Fruit fly (Drosophila melanogaster) whole organism, embryonic: ENCODE results near the gene schlank.
A peak's percentile ranks its signal among the peaks of the same experiment; 100 is the strongest.

Source experiments
- Aef1 ChIP-seq: fragments of 200-800 bp; sonication (Bioruptor generic); IDR thresholded peaks from 3 replicates; pipeline ENCODE4 v1.3.6; 2022; ENCODE audit warnings: missing biosample characterization, missing genetic modification characterization
- Asciz ChIP-seq: fragments of 200-800 bp; sonication (Bioruptor generic); optimal IDR thresholded peaks from 2 replicates; lab custom pipeline; 2017; ENCODE audit warnings: missing biosample characterization, mild to moderate bottlenecking, missing genetic modification characterization, missing genetic modification reagents
- Blimp-1 ChIP-seq: fragments of 200-800 bp; sonication (Bioruptor generic); optimal IDR thresholded peaks from 3 replicates; lab custom pipeline; 2018; ENCODE audit warnings: missing biosample characterization, missing genetic modification characterization, mild to moderate bottlenecking, moderate library complexity, missing genetic modification reagents
- CG10462 ChIP-seq: fragments of 200-800 bp; sonication (Bioruptor generic); optimal IDR thresholded peaks from 2 replicates; lab custom pipeline; 2016; ENCODE audit warnings: missing biosample characterization, missing genetic modification characterization
- CG10543 ChIP-seq: fragments of 200-800 bp; sonication (Bioruptor generic); optimal IDR thresholded peaks from 3 replicates; lab custom pipeline; 2017; ENCODE audit warnings: missing biosample characterization, mild to moderate bottlenecking, missing genetic modification characterization, moderate library complexity
- CG11093 ChIP-seq: fragments of 200-800 bp; sonication (Bioruptor generic); IDR thresholded peaks from 3 replicates; pipeline ENCODE4 v1.3.6; 2022; ENCODE audit warnings: missing biosample characterization, missing genetic modification characterization
- CG12391 ChIP-seq: fragments of 200-800 bp; sonication (Bioruptor generic); optimal IDR thresholded peaks from 3 replicates; lab custom pipeline; 2018; ENCODE audit warnings: missing biosample characterization, mild to moderate bottlenecking, missing genetic modification characterization, moderate library complexity
- CG12744 ChIP-seq: fragments of 200-800 bp; sonication (Bioruptor generic); optimal IDR thresholded peaks from 2 replicates; lab custom pipeline; 2016; ENCODE audit warnings: missing biosample characterization, missing genetic modification characterization
- CG12769 ChIP-seq: fragments of 200-800 bp; sonication (Bioruptor generic); optimal IDR thresholded peaks from 2 replicates; lab custom pipeline; 2019; ENCODE audit warnings: missing biosample characterization, mild to moderate bottlenecking, missing genetic modification characterization, moderate library complexity
- CG13775 ChIP-seq: fragments of 200-800 bp; sonication (Bioruptor generic); optimal IDR thresholded peaks from 3 replicates; lab custom pipeline; 2017; ENCODE audit warnings: missing biosample characterization, mild to moderate bottlenecking, missing genetic modification characterization
- CG15696 ChIP-seq: fragments of 200-800 bp; sonication (Bioruptor generic); optimal IDR thresholded peaks from 2 replicates; lab custom pipeline; 2019; ENCODE audit warnings: missing biosample characterization, mild to moderate bottlenecking, missing genetic modification characterization, moderate library complexity
- CG17361 ChIP-seq: fragments of 200-800 bp; sonication (Bioruptor generic); IDR thresholded peaks from 3 replicates; pipeline ENCODE4 v1.3.6; 2022; ENCODE audit warnings: missing biosample characterization, missing genetic modification characterization
- CG2712 ChIP-seq: fragments of 200-800 bp; optimal IDR thresholded peaks from 3 replicates; lab custom pipeline; 2019; ENCODE audit warnings: missing biosample characterization, mild to moderate bottlenecking, missing genetic modification characterization, moderate library complexity
- CG30020 ChIP-seq: fragments of 200-800 bp; optimal IDR thresholded peaks from 2 replicates; lab custom pipeline; 2019; ENCODE audit warnings: missing biosample characterization, mild to moderate bottlenecking, missing genetic modification characterization, moderate library complexity
- CG32767 ChIP-seq: fragments of 200-800 bp; sonication (Bioruptor generic); IDR thresholded peaks from 2 replicates; pipeline ENCODE4 v1.3.6; 2022; ENCODE audit warnings: missing biosample characterization, missing genetic modification characterization
- CG42726 ChIP-seq: fragments of 200-800 bp; sonication (Bioruptor generic); IDR thresholded peaks from 2 replicates; pipeline ENCODE4 v1.3.6; 2022; ENCODE audit warnings: missing biosample characterization, missing genetic modification characterization; ENCODE audit not compliant: partially characterized antibody
- CG4730 ChIP-seq: fragments of 200-800 bp; sonication (Bioruptor generic); IDR thresholded peaks from 2 replicates; pipeline ENCODE4 v1.3.6; 2022; ENCODE audit warnings: missing biosample characterization, missing genetic modification characterization
- CG6791 ChIP-seq: fragments of 200-800 bp; sonication (Bioruptor generic); IDR thresholded peaks from 3 replicates; pipeline ENCODE4 v1.3.6; 2022; ENCODE audit warnings: missing biosample characterization, missing genetic modification characterization; ENCODE audit not compliant: partially characterized antibody
- CG7357 ChIP-seq: fragments of 200-800 bp; sonication (Bioruptor generic); IDR thresholded peaks from 3 replicates; pipeline ENCODE4 v1.3.6; 2022; ENCODE audit warnings: missing biosample characterization, missing genetic modification characterization
- CG9215 ChIP-seq: fragments of 200-800 bp; sonication (Bioruptor generic); IDR thresholded peaks from 2 replicates; pipeline ENCODE4 v1.3.6; 2022; ENCODE audit warnings: missing biosample characterization, missing genetic modification characterization
- CG9932 ChIP-seq: fragments of 200-800 bp; sonication (Bioruptor generic); IDR thresholded peaks from 2 replicates; pipeline ENCODE4 v1.3.6; 2022; ENCODE audit warnings: missing biosample characterization, missing genetic modification characterization
- D19A ChIP-seq: fragments of 200-800 bp; optimal IDR thresholded peaks from 3 replicates; lab custom pipeline; 2019; ENCODE audit warnings: missing biosample characterization, mild to moderate bottlenecking, missing genetic modification characterization, moderate library complexity
- Deaf1 ChIP-seq: fragments of 200-800 bp; optimal IDR thresholded peaks from 3 replicates; lab custom pipeline; 2019; ENCODE audit warnings: missing biosample characterization, mild to moderate bottlenecking, missing genetic modification characterization, moderate library complexity
- Ets65A ChIP-seq: fragments of 200-800 bp; sonication (Bioruptor generic); peaks from one replicate; lab custom pipeline; 2016; ENCODE audit warnings: missing biosample characterization, missing genetic modification characterization
- HHEX ChIP-seq: fragments of 200-800 bp; sonication (Bioruptor generic); optimal IDR thresholded peaks from 3 replicates; lab custom pipeline; 2017; ENCODE audit warnings: missing biosample characterization, mild to moderate bottlenecking, missing genetic modification characterization, missing genetic modification reagents
- HLH3B ChIP-seq: fragments of 200-800 bp; sonication (Bioruptor generic); IDR thresholded peaks from 2 replicates; pipeline ENCODE4 v1.3.6; 2022; ENCODE audit warnings: missing biosample characterization, missing genetic modification characterization
- HmgZ ChIP-seq: fragments of 200-800 bp; sonication (Bioruptor generic); optimal IDR thresholded peaks from 2 replicates; lab custom pipeline; 2018; ENCODE audit warnings: missing biosample characterization, mild to moderate bottlenecking, missing genetic modification characterization
- Nf-YC ChIP-seq: fragments of 200-800 bp; optimal IDR thresholded peaks from 3 replicates; lab custom pipeline; 2019; ENCODE audit warnings: missing biosample characterization, mild to moderate bottlenecking, missing genetic modification characterization, moderate library complexity
- Pdp1 ChIP-seq, 2 experiments: fragments of 200-800 bp; sonication (Bioruptor generic); optimal IDR thresholded peaks; 3 replicates each; lab custom pipeline; 2016; ENCODE audit warnings: missing biosample characterization in 2 of 2, missing genetic modification characterization in 2 of 2, mild to moderate bottlenecking in 1 of 2, moderate library complexity in 1 of 2
- Sry-β ChIP-seq: fragments of 200-800 bp; sonication (Bioruptor generic); optimal IDR thresholded peaks from 2 replicates; lab custom pipeline; 2018; ENCODE audit warnings: missing biosample characterization, mild to moderate bottlenecking, missing genetic modification characterization, moderate library complexity
- Trl ChIP-seq, 3 experiments: fragments of >200 bp in 2 of 3; fragments of 200-800 bp in 1 of 3; sonication (Bioruptor generic) in 1 of 3; optimal IDR thresholded peaks; 2 replicates in 1 of 3; 3 replicates in 2 of 3; lab custom pipeline; 2016 to 2017; ENCODE audit warnings: missing biosample characterization in 1 of 3, missing genetic modification characterization in 1 of 3
- amos ChIP-seq: fragments of 200-800 bp; sonication (Bioruptor generic); IDR thresholded peaks from 2 replicates; pipeline ENCODE4 v1.3.6; 2022; ENCODE audit warnings: missing biosample characterization, missing genetic modification characterization; ENCODE audit not compliant: partially characterized antibody
- bsh ChIP-seq, 2 experiments: fragments of 200-800 bp; sonication (Bioruptor generic); optimal IDR thresholded peaks; 2 replicates each; lab custom pipeline; 2017 to 2018; ENCODE audit warnings: mild to moderate bottlenecking in 2 of 2, missing biosample characterization in 2 of 2, missing genetic modification characterization in 2 of 2, moderate library complexity in 1 of 2
- caup ChIP-seq: fragments of 200-800 bp; sonication (Bioruptor generic); optimal IDR thresholded peaks from 3 replicates; lab custom pipeline; 2017; ENCODE audit warnings: missing biosample characterization, mild to moderate bottlenecking, missing genetic modification characterization, moderate library complexity; ENCODE audit not compliant: severe bottlenecking
- ci ChIP-seq: fragments of 200-800 bp; sonication (Bioruptor generic); IDR thresholded peaks from 3 replicates; pipeline ENCODE4 v1.3.6; 2022; ENCODE audit warnings: missing biosample characterization, missing genetic modification characterization
- en ChIP-seq: fragments of 200-800 bp; sonication (Bioruptor generic); optimal IDR thresholded peaks from 2 replicates; lab custom pipeline; 2016; ENCODE audit warnings: missing biosample characterization, missing genetic modification characterization
- grn ChIP-seq: fragments of 200-800 bp; sonication (Bioruptor generic); optimal IDR thresholded peaks from 3 replicates; lab custom pipeline; 2017; ENCODE audit warnings: missing biosample characterization, missing genetic modification characterization
- gsb ChIP-seq: fragments of 200-800 bp; sonication (Bioruptor generic); IDR thresholded peaks from 2 replicates; pipeline ENCODE4 v1.3.6; 2022; ENCODE audit warnings: missing biosample characterization, missing genetic modification characterization
- jing ChIP-seq: fragments of 200-800 bp; sonication (Bioruptor generic); optimal IDR thresholded peaks from 2 replicates; lab custom pipeline; 2018; ENCODE audit warnings: missing biosample characterization, mild to moderate bottlenecking, missing genetic modification characterization
- lbe ChIP-seq: fragments of 200-800 bp; sonication (Bioruptor generic); optimal IDR thresholded peaks from 2 replicates; lab custom pipeline; 2016; ENCODE audit warnings: missing biosample characterization, mild to moderate bottlenecking, missing genetic modification characterization
- lmd ChIP-seq: fragments of 200-800 bp; sonication (Bioruptor generic); IDR thresholded peaks from 2 replicates; pipeline ENCODE4 v1.3.6; 2022; ENCODE audit warnings: missing biosample characterization, missing genetic modification characterization
- lola ChIP-seq, 3 experiments: fragments of >200 bp in 2 of 3; fragments of 200-800 bp in 1 of 3; sonication (Bioruptor generic) in 1 of 3; optimal IDR thresholded peaks; 2 replicates each; lab custom pipeline; 2017 to 2019; ENCODE audit warnings: missing biosample characterization in 3 of 3, missing genetic modification characterization in 3 of 3, mild to moderate bottlenecking in 1 of 3, moderate library complexity in 1 of 3
- maf-S ChIP-seq: fragments of 200-800 bp; sonication (Bioruptor generic); optimal IDR thresholded peaks from 2 replicates; lab custom pipeline; 2016; ENCODE audit warnings: missing biosample characterization, missing genetic modification characterization
- org-1 ChIP-seq: fragments of 200-800 bp; sonication (Bioruptor generic); optimal IDR thresholded peaks from 2 replicates; lab custom pipeline; 2017; ENCODE audit warnings: missing biosample characterization, missing genetic modification characterization
- pnt ChIP-seq: fragments of 200-800 bp; sonication (Bioruptor generic); optimal IDR thresholded peaks from 3 replicates; lab custom pipeline; 2016; ENCODE audit warnings: missing biosample characterization, missing genetic modification characterization
- pros ChIP-seq: fragments of 200-800 bp; sonication (Bioruptor generic); optimal IDR thresholded peaks from 3 replicates; lab custom pipeline; 2019; ENCODE audit warnings: missing biosample characterization, mild to moderate bottlenecking, missing genetic modification characterization, moderate library complexity
- shn ChIP-seq: fragments of 200-800 bp; sonication (Bioruptor generic); optimal IDR thresholded peaks from 3 replicates; lab custom pipeline; 2016; ENCODE audit warnings: missing biosample characterization, missing genetic modification characterization
- z ChIP-seq: fragments of 200-800 bp; sonication (Bioruptor generic); IDR thresholded peaks from 3 replicates; pipeline ENCODE4 v1.3.6; 2022; ENCODE audit warnings: missing biosample characterization, missing genetic modification characterization
- zfh2 ChIP-seq: fragments of 200-800 bp; sonication (Bioruptor generic); optimal IDR thresholded peaks from 2 replicates; lab custom pipeline; 2016; ENCODE audit warnings: missing biosample characterization, missing genetic modification characterization

Gene schlank

dm6 chrX:6267187-6267711 lies at the start of gene schlank (continued):
- TF ChIP-seq CG12769 (tag; lab: Kevin White, UChicago) (peak; percentile 59), maf-S (peak; percentile 20), Deaf1 (tag; lab: Kevin White, UChicago) (no peak), CG30020 (tag; lab: Kevin White, UChicago) (peak; percentile 38), CG15696 (tag; lab: Kevin White, UChicago) (peak; percentile 36), CG11093 (peak; percentile 51; the same call in 1 of the 3 replicates), CG9932 (peak; percentile 70), gsb (no peak), CG10462 (GFP tag; lab: Kevin White, UChicago) (peak; percentile 26), HHEX (GFP tag; lab: Kevin White, UChicago) (peak; percentile 12), jing (peak; percentile 14), z (GFP tag; lab: Robert Waterston, UW) (no peak), CG12744 (GFP tag; lab: Kevin White, UChicago) (no peak), bsh (GFP tag; optimal IDR thresholded peaks at IDR 0.05; lab: Kevin White, UChicago) (peak in 1 of 2 experiments; percentile 38), shn (GFP tag; lab: Kevin White, UChicago) (peak; percentile 55), Nf-YC (tag; lab: Kevin White, UChicago) (peak; percentile 22), CG2712 (tag; lab: Kevin White, UChicago) (peak; percentile 54), lmd (GFP tag; lab: Robert Waterston, UW) (peak; percentile 67), CG10543 (peak; percentile 49), pros (GFP tag; lab: Kevin White, UChicago) (no peak), Ets65A (GFP tag; lab: Kevin White, UChicago) (peak; percentile 97), pnt (GFP tag; lab: Kevin White, UChicago) (peak; percentile 60), ci (GFP tag; lab: Robert Waterston, UW) (peak; percentile 81), caup (GFP tag; lab: Kevin White, UChicago) (peak; percentile 20), Aef1 (peak; percentile 30; the same call in 1 of the 3 replicates), CG42726 (GFP tag; lab: Robert Waterston, UW) (no peak), en (no peak), Pdp1 (GFP tag; optimal IDR thresholded peaks at IDR 0.05; lab: Kevin White, UChicago) (peak; percentile 5 to 64), CG13775 (GFP tag; lab: Kevin White, UChicago) (peak; percentile 62), CG17361 (GFP tag; lab: Robert Waterston, UW) (peak; percentile 71), CG7357 (GFP tag; lab: Robert Waterston, UW) (peak; percentile 62; the same call in 2 of the 3 replicates), HmgZ (tag; lab: Kevin White, UChicago) (no peak), grn (no peak), CG4730 (GFP tag; lab: Robert Waterston, UW) (no peak), CG6791 (GFP tag; lab: Robert Waterston, UW) (no peak), amos (GFP tag; lab: Robert Waterston, UW) (peak; percentile 11; the same call in 1 of the 2 replicates), lbe (GFP tag; lab: Kevin White, UChicago) (no peak), zfh2 (peak; percentile 51), CG12391 (tag; lab: Kevin White, UChicago) (peak; percentile 52), Blimp-1 (no peak), HLH3B (GFP tag; lab: Robert Waterston, UW) (peak; percentile 53; the same call in 1 of the 2 replicates), Sry-β (no peak), lola (GFP tag; optimal IDR thresholded peaks at IDR 0.05; lab: Kevin White, UChicago) (peak in 1 of 3 experiments; percentile 37), D19A (tag; lab: Kevin White, UChicago) (no peak), CG32767 (GFP tag; lab: Robert Waterston, UW) (no peak), CG9215 (GFP tag; lab: Robert Waterston, UW) (peak; percentile 48; the same call in 1 of the 2 replicates), Trl (optimal IDR thresholded peaks at IDR 0.05; lab: Kevin White, UChicago) (no peak), Trl (GFP tag; optimal IDR thresholded peaks at IDR 0.05; lab: Kevin White, UChicago) (peak; percentile 51), org-1 (GFP tag; lab: Kevin White, UChicago) (no peak), Asciz (GFP tag; lab: Kevin White, UChicago) (no peak)
